Fruit fly (Drosophila melanogaster): ENCODE measurements around the gene eag.

The eag gene

dm6 chrX:15043013-15043699 is 87.9 kb downstream of the eag start (continued):
- TF ChIP-seq CG34406 (GFP tag; optimal IDR thresholded peaks at IDR 0.05) (peak; percentile 74), svp (GFP tag) (peak; percentile 89), net (GFP tag; optimal IDR thresholded peaks at IDR 0.05) (peak; percentile 82), Hr39 (GFP tag; optimal IDR thresholded peaks at IDR 0.05) (peak; percentile 88), Met (GFP tag; optimal IDR thresholded peaks at IDR 0.05) (peak; percentile 82), CG10669 (GFP tag; optimal IDR thresholded peaks at IDR 0.05) (peak; percentile 67), dsx (GFP tag; optimal IDR thresholded peaks at IDR 0.05; ENCODE audit: poor library complexity, severe bottlenecking) (peak; percentile 40), cyc (GFP tag; optimal IDR thresholded peaks at IDR 0.05) (peak; percentile 84), CG1621 (tag; optimal IDR thresholded peaks at IDR 0.05) (peak; percentile 46), CG6808 (GFP tag; optimal IDR thresholded peaks at IDR 0.05) (no peak), topi (GFP tag; optimal IDR thresholded peaks at IDR 0.05) (peak; percentile 84), Eip93F (GFP tag; optimal IDR thresholded peaks at IDR 0.05) (peak; percentile 68), CG11294 (GFP tag; IDR thresholded peaks at IDR 0.05) (peak; percentile 77), acj6 (GFP tag; optimal IDR thresholded peaks at IDR 0.05) (peak; percentile 80), dac (GFP tag; optimal IDR thresholded peaks at IDR 0.05) (peak; percentile 50), Ets96B (tag; optimal IDR thresholded peaks at IDR 0.05) (peak; percentile 74), CG3032 (tag; optimal IDR thresholded peaks at IDR 0.05) (peak; percentile 52), CG11762 (GFP tag; optimal IDR thresholded peaks at IDR 0.05; ENCODE audit: insufficient read depth) (peak; percentile 35), salr (GFP tag; optimal IDR thresholded peaks at IDR 0.05) (peak; percentile 13 to 60), CG4318 (GFP tag; optimal IDR thresholded peaks at IDR 0.05) (peak; percentile 57), Smox (GFP tag; optimal IDR thresholded peaks at IDR 0.05) (peak; percentile 81), Blimp-1 (GFP tag; optimal IDR thresholded peaks at IDR 0.05) (peak; percentile 12), ss (GFP tag; optimal IDR thresholded peaks at IDR 0.05) (no peak), Eip75B (GFP tag; optimal IDR thresholded peaks at IDR 0.05) (peak; percentile 80), CG9139 (GFP tag; optimal IDR thresholded peaks at IDR 0.05) (peak; percentile 12), CG8119 (GFP tag; IDR thresholded peaks at IDR 0.05) (peak; percentile 89)

dm6 chrX:15043700-15044225 is 88.5 kb downstream of the eag start, which contains the start of gene CG5541:
Gene CG5541, plus strand, starts transcription at chrX:15044123.
- TF ChIP-seq CG1621 (tag; optimal IDR thresholded peaks at IDR 0.05) = peak; percentile 11
- TF ChIP-seq fd59A (GFP tag; optimal IDR thresholded peaks at IDR 0.05) = peak; percentile 45
- TF ChIP-seq Ets96B (tag; optimal IDR thresholded peaks at IDR 0.05) = no peak
- TF ChIP-seq salr (GFP tag; optimal IDR thresholded peaks at IDR 0.05) = no peak
- TF ChIP-seq ss (GFP tag; optimal IDR thresholded peaks at IDR 0.05) = peak; percentile 45 to 53
- TF ChIP-seq spab (GFP tag; optimal IDR thresholded peaks at IDR 0.05) = peak; percentile 27
- TF ChIP-seq vri (GFP tag; optimal IDR thresholded peaks at IDR 0.05) = peak; percentile 11
- TF ChIP-seq Hr38 (GFP tag; optimal IDR thresholded peaks at IDR 0.05) = no peak
- no peak for TF ChIP-seq Gug (GFP tag; IDR thresholded peaks at IDR 0.05)
- TF ChIP-seq CG6163 (GFP tag; IDR thresholded peaks at IDR 0.05) = peak; percentile 35; the same call in 1 of the 3 replicates
- no peak for TF ChIP-seq Hr4 (GFP tag; optimal IDR thresholded peaks at IDR 0.05)
- no peak for TF ChIP-seq CG15336 (GFP tag; IDR thresholded peaks at IDR 0.05)
- TF ChIP-seq dsx (GFP tag; optimal IDR thresholded peaks at IDR 0.05; ENCODE audit: poor library complexity, severe bottlenecking) = peak; percentile 18
- TF ChIP-seq Sox102F (GFP tag; optimal IDR thresholded peaks at IDR 0.05) = peak; percentile 16
- TF ChIP-seq OdsH (GFP tag; optimal IDR thresholded peaks at IDR 0.05) = no peak
- TF ChIP-seq CG9139 (GFP tag; optimal IDR thresholded peaks at IDR 0.05) = no peak
- peak; percentile 48 for TF ChIP-seq Met (GFP tag; optimal IDR thresholded peaks at IDR 0.05)
- no peak for TF ChIP-seq CG6276 (GFP tag; optimal IDR thresholded peaks at IDR 0.05)
- no peak for TF ChIP-seq CG4318 (GFP tag; optimal IDR thresholded peaks at IDR 0.05)
- no peak for TF ChIP-seq lz (GFP tag; optimal IDR thresholded peaks at IDR 0.05)
- TF ChIP-seq fkh (GFP tag; optimal IDR thresholded peaks at IDR 0.05) = peak; percentile 30
- peak; percentile 40 for TF ChIP-seq CG6808 (GFP tag; optimal IDR thresholded peaks at IDR 0.05)
- 0 out of 3 replicates have a peak, but pooled peaks have one; percentile 31 for TF ChIP-seq eg (GFP tag; IDR thresholded peaks at IDR 0.05)
- peak; percentile 3 for TF ChIP-seq CG34406 (GFP tag; optimal IDR thresholded peaks at IDR 0.05)
- TF ChIP-seq CG32006 (GFP tag; optimal IDR thresholded peaks at IDR 0.05) = peak; percentile 2
- peak; percentile 16 for TF ChIP-seq CG10669 (GFP tag; optimal IDR thresholded peaks at IDR 0.05)
- peak; percentile 6 for TF ChIP-seq achi (GFP tag; optimal IDR thresholded peaks at IDR 0.05)
- peak; percentile 31 for TF ChIP-seq Smox (GFP tag; optimal IDR thresholded peaks at IDR 0.05)
- no peak for TF ChIP-seq CG11762 (GFP tag; optimal IDR thresholded peaks at IDR 0.05; ENCODE audit: insufficient read depth)
- peak; percentile 84 for TF ChIP-seq Eip78C (GFP tag)
- peak; percentile 1 for TF ChIP-seq CG6792 (GFP tag; optimal IDR thresholded peaks at IDR 0.05)
- peak; percentile 48 for TF ChIP-seq esn (GFP tag; optimal IDR thresholded peaks at IDR 0.05)
- TF ChIP-seq CG16779 (tag; optimal IDR thresholded peaks at IDR 0.05) = no peak
- peak; percentile 14 for TF ChIP-seq acj6 (GFP tag; optimal IDR thresholded peaks at IDR 0.05)
- TF ChIP-seq topi (GFP tag; optimal IDR thresholded peaks at IDR 0.05) = peak; percentile 44
